Worm (Caenorhabditis elegans) whole organism, L3 larva: ENCODE results near the gene srt-48.

Source experiments
- aly-2 ChIP-seq: fragments of 150-350 bp; optimal IDR thresholded peaks from 2 replicates; lab custom pipeline; 2014; ENCODE audit warnings: missing biosample characterization, missing genetic modification characterization
- ama-1 ChIP-seq: fragments of 150-350 bp; optimal IDR thresholded peaks from 2 replicates; lab custom pipeline; 2018
- ceh-16 ChIP-seq: sonication (generic microtip); optimal IDR thresholded peaks from 2 replicates; lab custom pipeline; 2017; ENCODE audit warnings: missing biosample characterization, missing genetic modification characterization
- ceh-28 ChIP-seq: fragments of 150-350 bp; optimal IDR thresholded peaks from 2 replicates; lab custom pipeline; 2014; ENCODE audit warnings: missing biosample characterization, missing genetic modification reagents, missing genetic modification characterization
- ceh-82 ChIP-seq: fragments of 150-350 bp; optimal IDR thresholded peaks from 2 replicates; lab custom pipeline; 2014; ENCODE audit warnings: missing biosample characterization, missing genetic modification characterization
- ceh-9 ChIP-seq: sonication (generic microtip); optimal IDR thresholded peaks from 2 replicates; lab custom pipeline; 2018; ENCODE audit warnings: missing biosample characterization, missing genetic modification characterization
- daf-12 ChIP-seq: fragments of 150-350 bp; optimal IDR thresholded peaks from 2 replicates; lab custom pipeline; 2014; ENCODE audit warnings: missing biosample characterization, missing genetic modification reagents, missing genetic modification characterization
- egl-27 ChIP-seq: sonication (generic microtip); optimal IDR thresholded peaks from 4 replicates; lab custom pipeline; 2017; ENCODE audit warnings: missing biosample characterization, missing genetic modification reagents, missing genetic modification characterization
- egl-5 ChIP-seq: fragments of 150-350 bp; optimal IDR thresholded peaks from 2 replicates; lab custom pipeline; 2017; ENCODE audit warnings: missing biosample characterization, missing genetic modification reagents, missing genetic modification characterization, inconsistent platforms
- elt-1 ChIP-seq: fragments of 150-350 bp; optimal IDR thresholded peaks from 2 replicates; lab custom pipeline; 2014; ENCODE audit warnings: missing biosample characterization, missing genetic modification characterization
- eor-1 ChIP-seq, 2 experiments: fragments of 150-350 bp; optimal IDR thresholded peaks; 2 replicates each; lab custom pipeline; 2014 to 2018; ENCODE audit warnings: missing biosample characterization in 2 of 2, missing genetic modification characterization in 2 of 2
- fkh-2 ChIP-seq: fragments of 150-350 bp; optimal IDR thresholded peaks from 2 replicates; lab custom pipeline; 2014; ENCODE audit warnings: missing biosample characterization, missing genetic modification reagents, missing genetic modification characterization
- fos-1 ChIP-seq: fragments of 150-350 bp; optimal IDR thresholded peaks from 2 replicates; lab custom pipeline; 2014; ENCODE audit warnings: missing biosample characterization, missing genetic modification characterization
- jun-1 ChIP-seq: fragments of 150-350 bp; optimal IDR thresholded peaks from 2 replicates; lab custom pipeline; 2014; ENCODE audit warnings: missing biosample characterization, missing genetic modification reagents, missing genetic modification characterization
- lin-39 ChIP-seq: fragments of 150-350 bp; optimal IDR thresholded peaks from 2 replicates; lab custom pipeline; 2018; ENCODE audit warnings: missing biosample characterization, missing genetic modification reagents, missing genetic modification characterization
- lsy-12 ChIP-seq: sonication (generic microtip); optimal IDR thresholded peaks from 2 replicates; lab custom pipeline; 2016; ENCODE audit warnings: mild to moderate bottlenecking, missing genetic modification characterization, missing compliant biosample characterization
- mdl-1 ChIP-seq: fragments of 150-350 bp; optimal IDR thresholded peaks from 2 replicates; lab custom pipeline; 2014; ENCODE audit warnings: missing biosample characterization, missing genetic modification characterization
- mml-1 ChIP-seq: fragments of 150-350 bp; sonication (generic microtip); optimal IDR thresholded peaks from 3 replicates; lab custom pipeline; 2014; ENCODE audit warnings: missing biosample characterization, missing genetic modification characterization
- nhr-12 ChIP-seq: fragments of 150-350 bp; optimal IDR thresholded peaks from 2 replicates; lab custom pipeline; 2014; ENCODE audit warnings: missing biosample characterization, missing genetic modification characterization
- nhr-23 ChIP-seq: fragments of 150-350 bp; optimal IDR thresholded peaks from 2 replicates; lab custom pipeline; 2014; ENCODE audit warnings: missing biosample characterization, missing genetic modification reagents, missing genetic modification characterization
- nhr-25 ChIP-seq: sonication (generic microtip); optimal IDR thresholded peaks from 2 replicates; lab custom pipeline; 2017; ENCODE audit warnings: missing biosample characterization, missing genetic modification characterization
- nhr-28 ChIP-seq: fragments of 150-350 bp; optimal IDR thresholded peaks from 2 replicates; lab custom pipeline; 2014; ENCODE audit warnings: missing biosample characterization, missing genetic modification characterization
- nhr-43 ChIP-seq: sonication (generic microtip); optimal IDR thresholded peaks from 2 replicates; lab custom pipeline; 2016; ENCODE audit warnings: mild to moderate bottlenecking, missing genetic modification characterization, missing compliant biosample characterization; ENCODE audit not compliant: poor library complexity, severe bottlenecking
- nhr-67 ChIP-seq: fragments of 150-350 bp; optimal IDR thresholded peaks from 2 replicates; lab custom pipeline; 2014; ENCODE audit warnings: missing biosample characterization, missing genetic modification characterization
- nhr-76 ChIP-seq: fragments of 150-350 bp; sonication (generic microtip); optimal IDR thresholded peaks from 5 replicates; lab custom pipeline; 2014; ENCODE audit warnings: missing biosample characterization, missing genetic modification characterization
- nhr-77 ChIP-seq: fragments of 150-350 bp; optimal IDR thresholded peaks from 2 replicates; lab custom pipeline; 2014; ENCODE audit warnings: missing biosample characterization, missing genetic modification characterization
- pha-4 ChIP-seq: fragments of 150-350 bp; optimal IDR thresholded peaks from 2 replicates; lab custom pipeline; 2014; ENCODE audit warnings: missing biosample characterization, missing genetic modification reagents, missing genetic modification characterization
- pqm-1 ChIP-seq: fragments of 150-350 bp; optimal IDR thresholded peaks from 2 replicates; lab custom pipeline; 2017; ENCODE audit warnings: missing biosample characterization, missing genetic modification characterization, inconsistent platforms
- sea-2 ChIP-seq: fragments of 150-350 bp; sonication (generic microtip); optimal IDR thresholded peaks from 4 replicates; lab custom pipeline; 2014; ENCODE audit warnings: missing biosample characterization, missing genetic modification reagents, missing genetic modification characterization
- snpc-4 ChIP-seq: fragments of 150-350 bp; optimal IDR thresholded peaks from 2 replicates; lab custom pipeline; 2014; ENCODE audit warnings: missing biosample characterization, missing genetic modification characterization
- tbx-2 ChIP-seq: sonication (generic microtip); optimal IDR thresholded peaks from 2 replicates; lab custom pipeline; 2016; ENCODE audit warnings: mild to moderate bottlenecking, missing genetic modification characterization, missing compliant biosample characterization
- unc-39 ChIP-seq: sonication (generic microtip); optimal IDR thresholded peaks from 4 replicates; lab custom pipeline; 2017; ENCODE audit warnings: missing biosample characterization, missing genetic modification characterization
- unc-62 ChIP-seq: fragments of 150-350 bp; sonication (generic microtip); optimal IDR thresholded peaks from 4 replicates; lab custom pipeline; 2014; ENCODE audit warnings: missing biosample characterization, missing genetic modification reagents, missing genetic modification characterization
- zag-1 ChIP-seq: fragments of 150-350 bp; optimal IDR thresholded peaks from 2 replicates; lab custom pipeline; 2014; ENCODE audit warnings: missing biosample characterization, missing genetic modification characterization

The srt-48 gene

ce11 chrIV:15107218-15107617 lies 38.5 kb upstream of the srt-48 start:
- TF ChIP-seq nhr-23: no peak
- TF ChIP-seq nhr-12 (tag; lab: Kevin White, UChicago): no peak
- no peak for TF ChIP-seq unc-39 (tag; lab: Kevin White, UChicago)
- TF ChIP-seq ceh-9 (tag; lab: Kevin White, UChicago): no peak
- TF ChIP-seq pha-4: peak; percentile 35
- TF ChIP-seq lin-39 (tag; lab: Kevin White, UChicago): no peak
- no peak for TF ChIP-seq mdl-1
- no peak for TF ChIP-seq elt-1 (tag; lab: Kevin White, UChicago)
- no peak for TF ChIP-seq eor-1 (tag; optimal IDR thresholded peaks at IDR 0.05; lab: Kevin White, UChicago)
- TF ChIP-seq ceh-28 (tag; lab: Kevin White, UChicago): peak; percentile 28
- peak; percentile 24 for TF ChIP-seq pqm-1 (tag; lab: Kevin White, UChicago)
- TF ChIP-seq ama-1: no peak
- TF ChIP-seq aly-2 (tag; lab: Kevin White, UChicago): no peak
- TF ChIP-seq daf-12: no peak
- TF ChIP-seq snpc-4: no peak

ce11 chrIV:15103224-15103679 lies 34.5 kb upstream of the srt-48 start, which contains the start of gene srt-44:
srt-44 (plus strand) TSS chrIV:15103629.
- TF ChIP-seq unc-39 (tag; lab: Kevin White, UChicago) (no peak), lsy-12 (tag; lab: Kevin White, UChicago) (no peak), fkh-2 (tag; lab: Kevin White, UChicago) (no peak), unc-62 (no peak), nhr-76 (tag; lab: Kevin White, UChicago) (no peak), mml-1 (tag; lab: Kevin White, UChicago) (no peak), ceh-82 (no peak)

- TF ChIP-seq sea-2 (GFP tag; lab: Kevin White, UChicago): no peak
- no peak for TF ChIP-seq egl-27
Measured at ce11 chrIV:15098294-15098693, 29.6 kb upstream of the srt-48 start, which contains the start of gene srt-49. srt-49 (minus strand) TSS chrIV:15098394.

ce11 chrIV:15074392-15074791 lies 5.7 kb upstream of the srt-48 start, which contains the start of gene srt-50:
srt-50 (plus strand) TSS chrIV:15074692.
- TF ChIP-seq egl-27 (no peak), nhr-25 (no peak), fos-1 (tag; lab: Kevin White, UChicago) (no peak), pha-4 (no peak), pqm-1 (tag; lab: Kevin White, UChicago) (no peak), zag-1 (tag; lab: Kevin White, UChicago) (no peak), aly-2 (tag; lab: Kevin White, UChicago) (no peak), elt-1 (tag; lab: Kevin White, UChicago) (no peak), nhr-12 (tag; lab: Kevin White, UChicago) (no peak), nhr-77 (no peak), ceh-82 (no peak), ama-1 (no peak)

ce11 chrIV:15065653-15066052 lies 3.1 kb downstream of the srt-48 start, which contains the start of gene Y41E3.18:
Y41E3.18 (minus strand) TSS chrIV:15065753.
- TF ChIP-seq nhr-28: no peak

ce11 chrIV:15063789-15064188 lies 4.9 kb downstream of the srt-48 start:
- no peak for TF ChIP-seq jun-1 (tag; lab: Kevin White, UChicago)
- no peak for TF ChIP-seq pha-4
- no peak for TF ChIP-seq fos-1 (tag; lab: Kevin White, UChicago)
- TF ChIP-seq egl-5: no peak
- TF ChIP-seq sea-2 (GFP tag; lab: Kevin White, UChicago): no peak
- TF ChIP-seq ceh-16 (tag; lab: Kevin White, UChicago): no peak
- TF ChIP-seq nhr-23: no peak
- TF ChIP-seq lsy-12 (tag; lab: Kevin White, UChicago): no peak
- no peak for TF ChIP-seq nhr-43 (tag; lab: Kevin White, UChicago)
- TF ChIP-seq lin-39 (tag; lab: Kevin White, UChicago): no peak
- no peak for TF ChIP-seq ceh-82
- TF ChIP-seq tbx-2 (tag; lab: Kevin White, UChicago): no peak
- TF ChIP-seq mml-1 (tag; lab: Kevin White, UChicago): no peak
- no peak for TF ChIP-seq daf-12
- no peak for TF ChIP-seq nhr-67 (tag; lab: Kevin White, UChicago)
- no peak for TF ChIP-seq pqm-1 (tag; lab: Kevin White, UChicago)
- TF ChIP-seq ceh-9 (tag; lab: Kevin White, UChicago): no peak
